Fruit fly (Drosophila melanogaster) whole organism, prepupa: Measurements from ENCODE around the gene CG3630.

Experiments used
- Blimp-1 ChIP-seq: fragments of 200-800 bp; sonication (Bioruptor generic); optimal IDR thresholded peaks from 3 replicates; lab custom pipeline; 2017; ENCODE audit warnings: missing biosample characterization, missing genetic modification characterization, mild to moderate bottlenecking, moderate library complexity, missing genetic modification reagents
- CG10669 ChIP-seq: fragments of 200-800 bp; sonication (Bioruptor generic); optimal IDR thresholded peaks from 3 replicates; lab custom pipeline; 2018; ENCODE audit warnings: missing biosample characterization, mild to moderate bottlenecking, missing genetic modification characterization, moderate library complexity
- CG15336 ChIP-seq: fragments of 200-800 bp; sonication (Bioruptor generic); IDR thresholded peaks from 2 replicates; pipeline ENCODE4 v1.3.6; 2022; ENCODE audit warnings: missing biosample characterization, missing genetic modification characterization
- CG1621 ChIP-seq: fragments of 200-800 bp; sonication (Bioruptor generic); optimal IDR thresholded peaks from 3 replicates; lab custom pipeline; 2018; ENCODE audit warnings: missing biosample characterization, mild to moderate bottlenecking, missing genetic modification characterization
- CG6854 ChIP-seq: fragments of 200-800 bp; sonication (Bioruptor generic); optimal IDR thresholded peaks from 2 replicates; lab custom pipeline; 2017; ENCODE audit warnings: missing biosample characterization, mild to moderate bottlenecking, missing genetic modification characterization
- CG8319 ChIP-seq: fragments of 200-800 bp; sonication (Bioruptor generic); optimal IDR thresholded peaks from 3 replicates; lab custom pipeline; 2016; ENCODE audit warnings: missing biosample characterization, missing genetic modification characterization
- Eip93F ChIP-seq: fragments of 200-800 bp; sonication (Bioruptor generic); optimal IDR thresholded peaks from 2 replicates; lab custom pipeline; 2016; ENCODE audit warnings: missing biosample characterization, mild to moderate bottlenecking, missing genetic modification characterization
- Ets21C ChIP-seq: fragments of 200-800 bp; sonication (Bioruptor generic); optimal IDR thresholded peaks from 3 replicates; lab custom pipeline; 2016; ENCODE audit warnings: missing biosample characterization, missing genetic modification characterization
- Gug ChIP-seq: fragments of 200-800 bp; sonication (Bioruptor generic); IDR thresholded peaks from 2 replicates; pipeline ENCODE4 v1.3.6; 2022; ENCODE audit warnings: missing biosample characterization, missing genetic modification characterization
- Hr39 ChIP-seq: fragments of 200-800 bp; sonication (Bioruptor generic); optimal IDR thresholded peaks from 2 replicates; lab custom pipeline; 2016; ENCODE audit warnings: missing biosample characterization, missing genetic modification characterization
- OdsH ChIP-seq: fragments of 200-800 bp; sonication (Bioruptor generic); optimal IDR thresholded peaks from 3 replicates; lab custom pipeline; 2016; ENCODE audit warnings: missing biosample characterization, missing genetic modification characterization
- achi ChIP-seq: fragments of 200-800 bp; sonication (Bioruptor generic); optimal IDR thresholded peaks from 3 replicates; lab custom pipeline; 2016; ENCODE audit warnings: missing biosample characterization, missing genetic modification characterization
- acj6 ChIP-seq: fragments of 200-800 bp; sonication (Bioruptor generic); optimal IDR thresholded peaks from 3 replicates; lab custom pipeline; 2016; ENCODE audit warnings: missing biosample characterization, missing genetic modification characterization
- net ChIP-seq: fragments of 200-800 bp; sonication (Bioruptor generic); optimal IDR thresholded peaks from 3 replicates; lab custom pipeline; 2016; ENCODE audit warnings: missing biosample characterization, missing genetic modification characterization

- TF ChIP-seq net (GFP tag; lab: Kevin White, UChicago) (no peak), CG1621 (tag; lab: Kevin White, UChicago) (no peak), CG6854 (GFP tag; lab: Kevin White, UChicago) (no peak), Hr39 (GFP tag; lab: Kevin White, UChicago) (no peak), Ets21C (GFP tag; lab: Kevin White, UChicago) (no peak), CG15336 (GFP tag; lab: Robert Waterston, UW) (no peak), OdsH (GFP tag; lab: Kevin White, UChicago) (no peak), acj6 (GFP tag; lab: Kevin White, UChicago) (no peak), Gug (GFP tag; lab: Robert Waterston, UW) (no peak), CG10669 (no peak), Eip93F (GFP tag; lab: Kevin White, UChicago) (no peak), achi (GFP tag; lab: Kevin White, UChicago) (no peak), CG8319 (GFP tag; lab: Kevin White, UChicago) (no peak), Blimp-1 (no peak)
These were observed 36.2 kb downstream of the CG3630 start for dm6 chrX:2198272-2198571.
